Worm (Caenorhabditis elegans) whole organism, L1 larva: ENCODE results near the gene F46B3.14.

Experiments used
- C04F5.9 ChIP-seq: sonication (generic microtip); optimal IDR thresholded peaks from 2 replicates; lab custom pipeline; 2016; ENCODE audit warnings: missing genetic modification characterization, missing compliant biosample characterization
- F16B12.6 ChIP-seq: fragments of 150-350 bp; optimal IDR thresholded peaks from 2 replicates; lab custom pipeline; 2014; ENCODE audit warnings: missing biosample characterization, missing genetic modification characterization
- Y116A8C.19 ChIP-seq: sonication (generic microtip); optimal IDR thresholded peaks from 2 replicates; lab custom pipeline; 2016; ENCODE audit warnings: missing compliant biosample characterization, missing genetic modification characterization, borderline replicate concordance
- aha-1 ChIP-seq: fragments of 150-350 bp; optimal IDR thresholded peaks from 2 replicates; lab custom pipeline; 2014; ENCODE audit warnings: missing biosample characterization, missing genetic modification characterization
- blmp-1 ChIP-seq: fragments of 150-350 bp; optimal IDR thresholded peaks from 2 replicates; lab custom pipeline; 2014; ENCODE audit warnings: missing biosample characterization, missing genetic modification characterization
- ceh-63 ChIP-seq: fragments of 200-800 bp; sonication (Bioruptor generic); optimal IDR thresholded peaks from 2 replicates; lab custom pipeline; 2018; ENCODE audit warnings: mild to moderate bottlenecking, missing genetic modification characterization, missing compliant biosample characterization
- ceh-8 ChIP-seq: fragments of 200-800 bp; sonication (Bioruptor generic); optimal IDR thresholded peaks from 2 replicates; lab custom pipeline; 2018; ENCODE audit warnings: mild to moderate bottlenecking, missing genetic modification characterization, moderate library complexity, missing compliant biosample characterization
- ceh-88 ChIP-seq: fragments of 200-800 bp; sonication (Bioruptor generic); IDR thresholded peaks from 2 replicates; pipeline ENCODE4 v1.3.6; 2022; ENCODE audit warnings: missing genetic modification characterization, missing compliant biosample characterization
- ces-1 ChIP-seq: fragments of 150-350 bp; optimal IDR thresholded peaks from 2 replicates; lab custom pipeline; 2014; ENCODE audit warnings: missing biosample characterization, missing genetic modification reagents, missing genetic modification characterization
- efl-1 ChIP-seq, 4 experiments: fragments of 150-350 bp; optimal IDR thresholded peaks in 3 of 4; peaks in 1 of 4; 1 replicate in 1 of 4; 2 replicates in 3 of 4; lab custom pipeline; 2014; ENCODE audit warnings: missing biosample characterization in 2 of 4, missing genetic modification characterization in 2 of 4, missing genetic modification reagents in 2 of 4
- efl-3 ChIP-seq: fragments of 200-800 bp; sonication (Bioruptor generic); optimal IDR thresholded peaks from 2 replicates; lab custom pipeline; 2018; ENCODE audit warnings: mild to moderate bottlenecking, missing genetic modification characterization, missing compliant biosample characterization
- egl-27 ChIP-seq, 2 experiments: fragments of 150-350 bp in 1 of 2; sonication (generic microtip); optimal IDR thresholded peaks; 3 replicates each; lab custom pipeline; 2017 to 2018; ENCODE audit warnings: missing biosample characterization in 2 of 2, missing genetic modification characterization in 2 of 2, missing genetic modification reagents in 2 of 2
- elt-2 ChIP-seq: sonication (generic microtip); optimal IDR thresholded peaks from 2 replicates; lab custom pipeline; 2016; ENCODE audit warnings: missing genetic modification characterization, mild to moderate bottlenecking, inconsistent platforms, missing compliant biosample characterization, missing genetic modification reagents
- elt-3 ChIP-seq, 6 experiments: fragments of 150-350 bp in 1 of 6; sonication (generic microtip); optimal IDR thresholded peaks; 2 replicates each; lab custom pipeline; 2017 to 2018; ENCODE audit warnings: missing biosample characterization in 6 of 6, missing genetic modification characterization in 6 of 6, inconsistent platforms in 1 of 6
- fkh-4 ChIP-seq: sonication (generic microtip); optimal IDR thresholded peaks from 2 replicates; lab custom pipeline; 2016; ENCODE audit warnings: missing compliant biosample characterization, missing genetic modification characterization, borderline replicate concordance
- fkh-8 ChIP-seq: sonication (generic microtip); optimal IDR thresholded peaks from 2 replicates; lab custom pipeline; 2016; ENCODE audit warnings: mild to moderate bottlenecking, missing genetic modification characterization, missing compliant biosample characterization
- fos-1 ChIP-seq: fragments of 150-350 bp; optimal IDR thresholded peaks from 2 replicates; lab custom pipeline; 2014; ENCODE audit warnings: missing biosample characterization, missing genetic modification characterization
- hlh-17 ChIP-seq: fragments of 200-800 bp; sonication (Bioruptor generic); optimal IDR thresholded peaks from 2 replicates; lab custom pipeline; 2018; ENCODE audit warnings: missing genetic modification characterization, mild to moderate bottlenecking, missing compliant biosample characterization, moderate library complexity, borderline replicate concordance
- hpl-2 ChIP-seq: fragments of 150-350 bp; optimal IDR thresholded peaks from 2 replicates; lab custom pipeline; 2014; ENCODE audit warnings: missing biosample characterization, missing genetic modification reagents, missing genetic modification characterization
- lin-14 ChIP-seq: fragments of 200-800 bp; sonication (Bioruptor generic); optimal IDR thresholded peaks from 2 replicates; lab custom pipeline; 2018; ENCODE audit warnings: mild to moderate bottlenecking, missing genetic modification characterization, moderate library complexity, missing compliant biosample characterization
- lin-35 ChIP-seq, 2 experiments: fragments of 150-350 bp; optimal IDR thresholded peaks; 2 replicates each; lab custom pipeline; 2014; ENCODE audit warnings: missing biosample characterization in 2 of 2, missing genetic modification characterization in 2 of 2, missing genetic modification reagents in 2 of 2
- lin-39 ChIP-seq: fragments of 150-350 bp; optimal IDR thresholded peaks from 2 replicates; lab custom pipeline; 2014; ENCODE audit warnings: missing biosample characterization, missing genetic modification reagents, missing genetic modification characterization
- mdl-1 ChIP-seq, 2 experiments: fragments of 150-350 bp; optimal IDR thresholded peaks; 2 replicates each; lab custom pipeline; 2014 to 2017; ENCODE audit warnings: missing biosample characterization in 2 of 2, missing genetic modification characterization in 2 of 2, inconsistent platforms in 1 of 2
- nhr-19 ChIP-seq: fragments of 200-800 bp; sonication (Bioruptor generic); conservative IDR thresholded peaks from 2 replicates; pipeline ENCODE4 v1.3.6; 2022; ENCODE audit warnings: missing genetic modification characterization, missing compliant biosample characterization
- nhr-77 ChIP-seq: fragments of 150-350 bp; optimal IDR thresholded peaks from 2 replicates; lab custom pipeline; 2014; ENCODE audit warnings: missing biosample characterization, missing genetic modification characterization
- nhr-84 ChIP-seq: sonication (generic microtip); optimal IDR thresholded peaks from 2 replicates; lab custom pipeline; 2017; ENCODE audit warnings: missing biosample characterization, missing genetic modification characterization
- pag-3 ChIP-seq: sonication (generic microtip); optimal IDR thresholded peaks from 2 replicates; lab custom pipeline; 2017; ENCODE audit warnings: missing genetic modification characterization, mild to moderate bottlenecking, missing compliant biosample characterization, antibody characterized with exemption, borderline replicate concordance; ENCODE audit not compliant: insufficient read depth
- snpc-4 ChIP-seq: fragments of 150-350 bp; optimal IDR thresholded peaks from 2 replicates; lab custom pipeline; 2014; ENCODE audit warnings: missing biosample characterization, missing genetic modification characterization
- sox-4 ChIP-seq: sonication (generic microtip); optimal IDR thresholded peaks from 2 replicates; lab custom pipeline; 2016; ENCODE audit warnings: missing genetic modification characterization, missing compliant biosample characterization
- sptf-1 ChIP-seq: fragments of 150-350 bp; optimal IDR thresholded peaks from 2 replicates; lab custom pipeline; 2014; ENCODE audit warnings: missing biosample characterization, missing genetic modification characterization
- sup-37 ChIP-seq: fragments of 200-800 bp; sonication (Bioruptor generic); optimal IDR thresholded peaks from 2 replicates; lab custom pipeline; 2018; ENCODE audit warnings: mild to moderate bottlenecking, missing genetic modification characterization, missing compliant biosample characterization
- swsn-7 ChIP-seq: sonication (generic microtip); optimal IDR thresholded peaks from 2 replicates; lab custom pipeline; 2016; ENCODE audit warnings: missing genetic modification characterization, missing compliant biosample characterization
- tlp-1 ChIP-seq: fragments of 150-350 bp; optimal IDR thresholded peaks from 2 replicates; lab custom pipeline; 2014; ENCODE audit warnings: missing biosample characterization, missing genetic modification characterization
- unc-130 ChIP-seq: fragments of 150-350 bp; optimal IDR thresholded peaks from 2 replicates; lab custom pipeline; 2017; ENCODE audit warnings: missing biosample characterization, missing genetic modification characterization, inconsistent platforms
- unc-62 ChIP-seq: fragments of 150-350 bp; optimal IDR thresholded peaks from 2 replicates; lab custom pipeline; 2014; ENCODE audit warnings: missing biosample characterization, missing genetic modification reagents, missing genetic modification characterization
- unc-86 ChIP-seq: sonication (generic microtip); optimal IDR thresholded peaks from 2 replicates; lab custom pipeline; 2016; ENCODE audit warnings: missing genetic modification characterization, missing compliant biosample characterization
- unc-98 ChIP-seq: fragments of 200-800 bp; sonication (Bioruptor generic); IDR thresholded peaks from 2 replicates; pipeline ENCODE4 v1.3.6; 2022; ENCODE audit warnings: missing genetic modification characterization, missing compliant biosample characterization
- ztf-11 ChIP-seq, 2 experiments: sonication (generic microtip); optimal IDR thresholded peaks; 2 replicates each; lab custom pipeline; 2016 to 2017; ENCODE audit warnings: missing genetic modification characterization in 2 of 2, missing biosample characterization in 1 of 2, missing compliant biosample characterization in 1 of 2
- ztf-4 ChIP-seq: fragments of 150-350 bp; optimal IDR thresholded peaks from 2 replicates; lab custom pipeline; 2014; ENCODE audit warnings: missing biosample characterization, missing genetic modification characterization

F46B3.14 gene

DNA sequence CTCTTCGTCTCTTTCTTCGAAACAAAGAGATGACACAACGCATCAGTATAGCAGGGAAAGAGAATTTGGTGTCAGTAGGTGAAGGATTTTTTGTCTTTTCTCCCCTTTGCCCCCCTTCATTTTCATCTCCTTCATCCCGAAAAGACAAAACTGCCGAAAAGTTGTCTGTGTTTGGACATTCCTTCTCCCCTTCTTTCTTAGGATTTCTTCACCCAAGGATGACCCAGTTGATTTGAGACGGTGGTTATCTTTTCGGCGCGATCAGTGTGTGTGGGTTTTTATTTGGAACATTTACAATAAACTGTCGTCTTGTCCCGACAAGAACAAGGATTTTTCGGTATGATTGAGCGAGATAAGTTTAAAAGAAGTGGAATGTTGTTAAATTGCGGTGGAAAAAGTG lies 31.3 kb upstream of the F46B3.14 start:
- no peak for TF ChIP-seq hpl-2 (GFP tag; lab: Kevin White, UChicago)
- TF ChIP-seq ceh-88 (GFP tag; lab: Robert Waterston, UW) = no peak
- peak; percentile 90 for TF ChIP-seq blmp-1
- TF ChIP-seq sox-4 (tag; lab: Kevin White, UChicago) = no peak
- no peak for TF ChIP-seq Y116A8C.19

- TF ChIP-seq elt-3 (tag; optimal IDR thresholded peaks at IDR 0.05; lab: Kevin White, UChicago) (peak in 1 of 6 experiments; percentile 47), tlp-1 (tag; lab: Kevin White, UChicago) (no peak), sptf-1 (tag; lab: Kevin White, UChicago) (no peak), lin-35 (GFP tag; optimal IDR thresholded peaks at IDR 0.05; lab: Kevin White, UChicago) (peak in 1 of 2 experiments; percentile 13), swsn-7 (no peak)
These were observed 28.9 kb upstream of the F46B3.14 start, which contains the start of gene W01F3.2 for ce11 chrV:20660025-20660424. Gene W01F3.2, plus strand, starts transcription at chrV:20660325.

DNA sequence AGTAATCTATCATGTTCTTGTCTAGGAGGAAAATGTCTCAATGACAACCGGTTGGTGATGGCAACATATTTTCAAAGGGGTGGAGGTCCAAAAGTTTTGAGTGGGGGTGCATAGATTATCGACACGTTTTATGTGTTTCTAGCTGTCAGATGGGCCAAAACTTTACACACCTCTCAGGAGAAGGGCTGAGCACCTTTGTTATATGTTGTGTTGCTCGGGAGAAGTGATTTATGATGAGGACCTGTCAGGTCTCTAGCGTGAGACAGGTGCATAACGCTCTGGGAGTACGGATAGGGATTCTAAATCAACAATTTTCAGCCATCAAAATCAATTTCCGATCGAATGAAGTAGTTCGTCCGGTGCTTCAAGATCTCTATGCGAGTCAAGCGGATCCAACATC lies 25.5 kb upstream of the F46B3.14 start:
- no peak for TF ChIP-seq mdl-1 (tag; optimal IDR thresholded peaks at IDR 0.05; lab: Kevin White, UChicago)
- no peak for TF ChIP-seq ceh-63 (GFP tag; lab: Kevin White, UChicago)
- no peak for TF ChIP-seq nhr-84 (tag; lab: Kevin White, UChicago)
- no peak for TF ChIP-seq unc-62
- TF ChIP-seq ztf-4 (tag; lab: Kevin White, UChicago) = no peak
- no peak for TF ChIP-seq unc-98
- no peak for TF ChIP-seq lin-14 (GFP tag; lab: Kevin White, UChicago)
- no peak for TF ChIP-seq ceh-8
- no peak for TF ChIP-seq hpl-2 (GFP tag; lab: Kevin White, UChicago)
- no peak for TF ChIP-seq C04F5.9 (tag; lab: Kevin White, UChicago)
- TF ChIP-seq pag-3 (tag; lab: Kevin White, UChicago) = no peak
- no peak for TF ChIP-seq ces-1 (GFP tag; lab: Kevin White, UChicago)
- TF ChIP-seq efl-3 (GFP tag; lab: Kevin White, UChicago) = no peak
- TF ChIP-seq unc-130 (tag; lab: Kevin White, UChicago) = no peak
- no peak for TF ChIP-seq fkh-4 (tag; lab: Kevin White, UChicago)
- TF ChIP-seq hlh-17 (GFP tag; lab: Kevin White, UChicago) = no peak
- no peak for TF ChIP-seq egl-27 (tag; optimal IDR thresholded peaks at IDR 0.05; lab: Kevin White, UChicago)
- no peak for TF ChIP-seq tlp-1 (tag; lab: Kevin White, UChicago)
- no peak for TF ChIP-seq Y116A8C.19

ce11 chrV:20655174-20655573 lies 24.0 kb upstream of the F46B3.14 start:
- no peak for TF ChIP-seq aha-1 (tag; lab: Kevin White, UChicago)
- TF ChIP-seq fkh-4 (tag; lab: Kevin White, UChicago) = no peak
- TF ChIP-seq efl-1 (optimal IDR thresholded peaks at IDR 0.05; lab: Kevin White, UChicago) = no peak
- no peak for TF ChIP-seq efl-1 (GFP tag; optimal IDR thresholded peaks at IDR 0.05 in 1 of 2; lab: Kevin White, UChicago)
- no peak for TF ChIP-seq ceh-8
- no peak for TF ChIP-seq elt-2
- no peak for TF ChIP-seq fkh-8
- no peak for TF ChIP-seq ztf-11 (tag; optimal IDR thresholded peaks at IDR 0.05; lab: Kevin White, UChicago)
- no peak for TF ChIP-seq egl-27 (tag; optimal IDR thresholded peaks at IDR 0.05; lab: Kevin White, UChicago)

ce11 chrV:20654350-20654749 lies 23.2 kb upstream of the F46B3.14 start, which contains the start of gene mnr-1:
Gene mnr-1, plus strand, starts transcription at chrV:20654650.
- no peak for TF ChIP-seq F16B12.6 (tag; lab: Kevin White, UChicago)
- TF ChIP-seq nhr-77 = no peak
- no peak for TF ChIP-seq sup-37
- TF ChIP-seq ceh-63 (GFP tag; lab: Kevin White, UChicago) = no peak
- TF ChIP-seq ztf-11 (tag; optimal IDR thresholded peaks at IDR 0.05; lab: Kevin White, UChicago) = no peak
- TF ChIP-seq lin-39 = no peak
- TF ChIP-seq fos-1 (tag; lab: Kevin White, UChicago) = no peak
- no peak for TF ChIP-seq egl-27 (tag; optimal IDR thresholded peaks at IDR 0.05; lab: Kevin White, UChicago)
- no peak for TF ChIP-seq unc-86
- no peak for TF ChIP-seq nhr-19 (GFP tag; lab: Robert Waterston, UW)
- no peak for TF ChIP-seq snpc-4 (tag; lab: Kevin White, UChicago)
- no peak for TF ChIP-seq aha-1 (tag; lab: Kevin White, UChicago)
